Worm (Caenorhabditis elegans) whole organism, early embryonic: ENCODE measurements around the gene Y43F8C.16.

Experiments
- B0310.2 ChIP-seq: sonication (generic microtip); optimal IDR thresholded peaks from 2 replicates; lab custom pipeline; 2016; ENCODE audit warnings: mild to moderate bottlenecking, missing genetic modification characterization, missing compliant biosample characterization
- F13C5.2 ChIP-seq: sonication (generic microtip); optimal IDR thresholded peaks from 2 replicates; lab custom pipeline; 2017; ENCODE audit warnings: mild to moderate bottlenecking, missing genetic modification characterization, inconsistent platforms, missing compliant biosample characterization
- aly-1 ChIP-seq: sonication (generic microtip); optimal IDR thresholded peaks from 2 replicates; lab custom pipeline; 2016; ENCODE audit warnings: missing genetic modification characterization, missing compliant biosample characterization
- ama-1 ChIP-seq: fragments of 150-350 bp; optimal IDR thresholded peaks from 2 replicates; lab custom pipeline; 2014
- ets-7 ChIP-seq: sonication (generic microtip); optimal IDR thresholded peaks from 2 replicates; lab custom pipeline; 2016; ENCODE audit warnings: missing genotype, missing genetic modification characterization, missing compliant biosample characterization
- flt-1 ChIP-seq: fragments of 200-800 bp; sonication (Bioruptor generic); IDR thresholded peaks from 2 replicates; pipeline ENCODE4 v1.3.6; 2022; ENCODE audit warnings: missing genetic modification characterization, missing compliant biosample characterization
- hmbx-1 ChIP-seq: sonication (generic microtip); optimal IDR thresholded peaks from 2 replicates; lab custom pipeline; 2016; ENCODE audit warnings: mild to moderate bottlenecking, missing genetic modification characterization, missing compliant biosample characterization
- hnd-1 ChIP-seq: sonication (generic microtip); optimal IDR thresholded peaks from 2 replicates; lab custom pipeline; 2016; ENCODE audit warnings: missing genetic modification characterization, missing compliant biosample characterization
- pes-1 ChIP-seq: fragments of 200-800 bp; sonication (Bioruptor generic); IDR thresholded peaks from 2 replicates; pipeline ENCODE4 v1.3.6; 2022; ENCODE audit warnings: missing genetic modification reagents, missing genetic modification characterization, missing compliant biosample characterization
- sea-1 ChIP-seq: fragments of 200-800 bp; sonication (Bioruptor generic); conservative IDR thresholded peaks from 2 replicates; pipeline ENCODE4 v1.3.6; 2022; ENCODE audit warnings: missing genetic modification characterization, missing compliant biosample characterization
- tbx-37 ChIP-seq: fragments of 200-800 bp; sonication (Bioruptor generic); conservative IDR thresholded peaks from 2 replicates; pipeline ENCODE4 v1.3.6; 2022; ENCODE audit warnings: missing genetic modification reagents, missing genetic modification characterization, missing compliant biosample characterization
- tra-4 ChIP-seq: sonication (generic microtip); optimal IDR thresholded peaks from 2 replicates; lab custom pipeline; 2017; ENCODE audit warnings: missing genetic modification characterization, missing compliant biosample characterization

ce11 chrV:19691954-19692353 lies 23.4 kb downstream of the Y43F8C.16 start:
- TF ChIP-seq hmbx-1 (tag; lab: Kevin White, UChicago): no peak
- no peak for TF ChIP-seq aly-1 (tag; lab: Kevin White, UChicago)
- TF ChIP-seq pes-1 (GFP tag; lab: Robert Waterston, UW): no peak
- no peak for TF ChIP-seq ama-1
- TF ChIP-seq tbx-37 (GFP tag; lab: Robert Waterston, UW): no peak
- TF ChIP-seq F13C5.2 (tag; lab: Kevin White, UChicago): no peak
- TF ChIP-seq B0310.2 (tag; lab: Kevin White, UChicago): no peak
- TF ChIP-seq flt-1 (GFP tag; lab: Robert Waterston, UW): no peak
- TF ChIP-seq hnd-1: no peak
- TF ChIP-seq tra-4 (tag; lab: Kevin White, UChicago): no peak
- TF ChIP-seq ets-7 (tag; lab: Kevin White, UChicago): no peak
- TF ChIP-seq sea-1: no peak
